Worm (Caenorhabditis elegans) whole organism, L2 larva: Measurements from ENCODE around the gene srz-61.

ENCODE experiments used
- crh-2 ChIP-seq: sonication (generic microtip); optimal IDR thresholded peaks from 2 replicates; lab custom pipeline; 2017; ENCODE audit warnings: missing biosample characterization, missing genetic modification characterization
- elt-1 ChIP-seq: fragments of 150-350 bp; optimal IDR thresholded peaks from 2 replicates; lab custom pipeline; 2014; ENCODE audit warnings: missing biosample characterization, missing genetic modification characterization
- lin-39 ChIP-seq: fragments of 150-350 bp; optimal IDR thresholded peaks from 2 replicates; lab custom pipeline; 2014; ENCODE audit warnings: missing biosample characterization, missing genetic modification reagents, missing genetic modification characterization
- lsy-2 ChIP-seq, 2 experiments: fragments of 150-350 bp in 1 of 2; sonication (generic microtip) in 1 of 2; optimal IDR thresholded peaks; 2 replicates each; lab custom pipeline; 2014 to 2017; ENCODE audit warnings: missing biosample characterization in 2 of 2, missing genetic modification characterization in 2 of 2
- nhr-21 ChIP-seq: fragments of 150-350 bp; optimal IDR thresholded peaks from 2 replicates; lab custom pipeline; 2014; ENCODE audit warnings: missing biosample characterization, missing genetic modification characterization
- nhr-237 ChIP-seq: fragments of 150-350 bp; optimal IDR thresholded peaks from 2 replicates; lab custom pipeline; 2014; ENCODE audit warnings: missing biosample characterization, missing genetic modification characterization
- nhr-77 ChIP-seq: fragments of 150-350 bp; optimal IDR thresholded peaks from 2 replicates; lab custom pipeline; 2014; ENCODE audit warnings: missing biosample characterization, missing genetic modification characterization
- peb-1 ChIP-seq: fragments of 150-350 bp; optimal IDR thresholded peaks from 2 replicates; lab custom pipeline; 2014; ENCODE audit warnings: missing biosample characterization, missing genetic modification characterization
- skn-1 ChIP-seq: sonication (generic microtip); optimal IDR thresholded peaks from 2 replicates; lab custom pipeline; 2017; ENCODE audit warnings: missing biosample characterization, missing genetic modification characterization
- sma-3 ChIP-seq: sonication (generic microtip); optimal IDR thresholded peaks from 2 replicates; lab custom pipeline; 2016; ENCODE audit warnings: missing genetic modification reagents, missing genetic modification characterization, missing compliant biosample characterization
- sma-9 ChIP-seq, 2 experiments: fragments of 150-350 bp in 1 of 2; sonication (generic microtip) in 1 of 2; optimal IDR thresholded peaks; 2 replicates each; lab custom pipeline; 2014 to 2016; ENCODE audit warnings: missing genetic modification characterization in 2 of 2, mild to moderate bottlenecking in 1 of 2, missing biosample characterization in 1 of 2, missing compliant biosample characterization in 1 of 2, missing genetic modification reagents in 1 of 2, moderate library complexity in 1 of 2
- snpc-4 ChIP-seq: fragments of 150-350 bp; optimal IDR thresholded peaks from 2 replicates; lab custom pipeline; 2014; ENCODE audit warnings: missing biosample characterization, missing genetic modification characterization
- unc-39 ChIP-seq: fragments of 150-350 bp; optimal IDR thresholded peaks from 2 replicates; lab custom pipeline; 2014; ENCODE audit warnings: missing biosample characterization, missing genetic modification characterization
- ztf-1 ChIP-seq: fragments of 200-800 bp; sonication (Bioruptor generic); conservative IDR thresholded peaks from 2 replicates; pipeline ENCODE4 v1.3.6; 2022; ENCODE audit warnings: missing genetic modification characterization, missing compliant biosample characterization
- ztf-11 ChIP-seq: sonication (generic microtip); optimal IDR thresholded peaks from 2 replicates; lab custom pipeline; 2017; ENCODE audit warnings: missing biosample characterization, missing genetic modification characterization

Gene srz-61

ce11 chrIV:16364581-16364980 is 43.6 kb downstream of the srz-61 start:
- TF ChIP-seq nhr-21 (tag; lab: Kevin White, UChicago) (no peak), unc-39 (tag; lab: Kevin White, UChicago) (no peak), nhr-237 (tag; lab: Kevin White, UChicago) (no peak), elt-1 (tag; lab: Kevin White, UChicago) (no peak), lin-39 (no peak), peb-1 (no peak), ztf-1 (GFP tag; lab: Robert Waterston, UW) (no peak), snpc-4 (tag; lab: Kevin White, UChicago) (no peak), skn-1 (tag; lab: Kevin White, UChicago) (no peak), sma-3 (no peak)

DNA sequence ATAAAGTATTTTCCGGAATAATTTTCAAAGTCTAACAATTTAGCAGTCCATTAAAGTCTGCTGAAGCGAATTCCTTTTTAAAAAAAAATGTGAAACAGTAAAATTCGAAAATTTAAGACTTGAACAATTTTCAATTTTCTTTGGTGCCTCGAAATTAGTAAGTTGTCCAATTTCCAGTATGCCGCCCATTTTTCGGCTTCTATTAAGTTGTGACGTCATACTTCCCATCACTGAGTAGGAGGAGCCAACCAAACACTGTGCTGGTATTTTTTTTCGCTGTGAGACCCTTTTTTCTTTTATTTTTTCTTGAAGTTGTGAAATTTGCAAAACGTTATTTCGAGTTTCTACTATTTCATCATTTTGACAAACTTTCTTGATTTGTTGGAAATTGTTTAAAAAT is 49.6 kb downstream of the srz-61 start:
- TF ChIP-seq nhr-77 (tag; lab: Kevin White, UChicago) = no peak
- TF ChIP-seq lsy-2 (tag; optimal IDR thresholded peaks at IDR 0.05; lab: Kevin White, UChicago) = no peak
- no peak for TF ChIP-seq crh-2 (tag; lab: Kevin White, UChicago)
- TF ChIP-seq ztf-11 (tag; lab: Kevin White, UChicago) = no peak
- no peak for TF ChIP-seq sma-9 (GFP tag; optimal IDR thresholded peaks at IDR 0.05; lab: Kevin White, UChicago)
- no peak for TF ChIP-seq sma-9 (tag; optimal IDR thresholded peaks at IDR 0.05; lab: Kevin White, UChicago)
